Worm (Caenorhabditis elegans): ENCODE measurements around the gene srxa-19.

DNA sequence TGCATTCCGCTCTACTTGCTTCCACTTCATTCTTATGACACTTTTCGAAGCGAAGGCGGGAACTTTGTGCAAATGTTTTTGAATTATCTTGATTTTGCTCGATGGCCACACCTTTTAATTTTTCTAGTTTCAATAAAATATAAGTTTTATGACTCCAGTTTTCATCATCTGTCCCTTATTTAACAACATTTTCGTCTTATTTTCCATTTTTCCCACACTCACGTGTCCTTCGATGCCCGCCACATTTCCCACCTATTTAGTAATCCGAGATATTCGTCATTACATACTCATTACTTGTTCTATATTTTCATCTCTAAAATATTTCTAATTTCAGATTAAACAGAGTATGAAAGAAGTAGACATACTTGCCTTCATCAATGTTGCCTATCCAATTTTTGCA, 28.2 kb downstream of the srxa-19 start, which contains the start of gene srd-49:
- TF ChIP-seq fos-1 (tag; optimal IDR thresholded peaks at IDR 0.05), result no peak
- no peak for TF ChIP-seq jun-1 (tag; optimal IDR thresholded peaks at IDR 0.05)
- TF ChIP-seq snpc-4 (tag; optimal IDR thresholded peaks at IDR 0.05), result no peak
- no peak for TF ChIP-seq tbx-2 (tag; optimal IDR thresholded peaks at IDR 0.05)
- no peak for TF ChIP-seq aly-2 (tag; optimal IDR thresholded peaks at IDR 0.05)
- TF ChIP-seq nhr-237 (tag; optimal IDR thresholded peaks at IDR 0.05), result no peak
- TF ChIP-seq pqm-1 (tag; optimal IDR thresholded peaks at IDR 0.05), result no peak
- TF ChIP-seq nhr-25 (tag; optimal IDR thresholded peaks at IDR 0.05), result no peak
- no peak for TF ChIP-seq fkh-2 (tag; optimal IDR thresholded peaks at IDR 0.05)
- no peak for TF ChIP-seq elt-2 (tag; optimal IDR thresholded peaks at IDR 0.05)
- no peak for TF ChIP-seq unc-39 (tag; optimal IDR thresholded peaks at IDR 0.05)
- TF ChIP-seq lin-39 (tag; optimal IDR thresholded peaks at IDR 0.05), result no peak

Data from whole organism, L3 larva.